Worm (Caenorhabditis elegans) whole organism, early embryonic: Measurements from ENCODE around the gene T12G3.4.

Experiments
- F13C5.2 ChIP-seq: sonication (generic microtip); optimal IDR thresholded peaks from 2 replicates; lab custom pipeline; 2017; ENCODE audit warnings: mild to moderate bottlenecking, missing genetic modification characterization, inconsistent platforms, missing compliant biosample characterization
- ama-1 ChIP-seq: fragments of 150-350 bp; optimal IDR thresholded peaks from 2 replicates; lab custom pipeline; 2014
- ceh-13 ChIP-seq: fragments of 200-800 bp; sonication (Bioruptor generic); optimal IDR thresholded peaks from 2 replicates; lab custom pipeline; 2018; ENCODE audit warnings: mild to moderate bottlenecking, missing genetic modification characterization, missing compliant biosample characterization
- ceh-36 ChIP-seq: sonication (generic microtip); optimal IDR thresholded peaks from 2 replicates; lab custom pipeline; 2016; ENCODE audit warnings: missing genetic modification characterization, inconsistent platforms, missing compliant biosample characterization
- hnd-1 ChIP-seq: sonication (generic microtip); optimal IDR thresholded peaks from 2 replicates; lab custom pipeline; 2016; ENCODE audit warnings: missing genetic modification characterization, missing compliant biosample characterization
- scrt-1 ChIP-seq: fragments of 200-800 bp; sonication (Bioruptor generic); IDR thresholded peaks from 2 replicates; pipeline ENCODE4 v1.3.6; 2022; ENCODE audit warnings: missing genetic modification characterization, missing compliant biosample characterization
- tra-4 ChIP-seq: sonication (generic microtip); optimal IDR thresholded peaks from 2 replicates; lab custom pipeline; 2017; ENCODE audit warnings: missing genetic modification characterization, missing compliant biosample characterization

- no peak for TF ChIP-seq ceh-13 (GFP tag; lab: Kevin White, UChicago)
- no peak for TF ChIP-seq ama-1 (lab: Kevin White, UChicago)
- no peak for TF ChIP-seq scrt-1 (GFP tag; lab: Robert Waterston, UW)
- no peak for TF ChIP-seq tra-4 (tag; lab: Kevin White, UChicago)
- TF ChIP-seq ceh-36 (tag; lab: Kevin White, UChicago), result no peak
- TF ChIP-seq F13C5.2 (tag; lab: Kevin White, UChicago), result no peak
- TF ChIP-seq hnd-1 (tag; lab: Kevin White, UChicago), result no peak
These were observed 4.4 kb downstream of the T12G3.4 start for ce11 chrIV:12052461-12052860.
